Fruit fly (Drosophila melanogaster): ENCODE measurements around the gene kon.
A peak's percentile ranks its signal among the peaks of the same experiment; 100 is the strongest.

kon gene

DNA sequence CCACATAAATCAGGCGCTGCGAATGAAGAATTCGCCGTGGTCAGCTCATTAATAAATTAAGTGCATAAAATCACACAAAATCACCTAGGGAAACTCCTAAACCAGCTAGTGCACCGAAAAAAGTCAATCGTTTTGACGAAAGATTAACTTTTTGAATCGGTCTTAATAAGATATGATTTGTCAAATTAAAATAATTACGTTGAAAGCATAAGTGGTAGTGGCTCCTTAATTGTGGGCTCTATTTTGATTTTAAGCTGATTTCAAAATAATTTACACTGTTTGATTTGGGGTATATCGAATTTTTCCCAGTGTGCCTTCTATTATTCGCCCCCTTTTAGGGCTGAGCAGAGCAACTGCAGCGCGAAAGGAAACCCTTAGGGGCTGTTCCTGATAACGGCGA is 1.7 kb upstream of the kon start (continued):
- TF ChIP-seq CG1024 (GFP tag; IDR thresholded peaks at IDR 0.05) (0 out of 2 replicates have a peak, but pooled peaks have one; percentile 40), Trl (optimal IDR thresholded peaks at IDR 0.05) (no peak), Trl (GFP tag; optimal IDR thresholded peaks at IDR 0.05) (peak; percentile 2), CG30431 (GFP tag; optimal IDR thresholded peaks at IDR 0.05) (peak; percentile 1), Asciz (GFP tag; optimal IDR thresholded peaks at IDR 0.05) (peak; percentile 15), CG10209 (GFP tag; optimal IDR thresholded peaks at IDR 0.05) (peak; percentile 15), CG16815 (GFP tag; optimal IDR thresholded peaks at IDR 0.05) (peak; percentile 59), Atf-2 (GFP tag; optimal IDR thresholded peaks at IDR 0.05) (peak; percentile 12), CG13775 (GFP tag; optimal IDR thresholded peaks at IDR 0.05) (peak; percentile 19), CG3163 (GFP tag; optimal IDR thresholded peaks at IDR 0.05) (no peak), prd (optimal IDR thresholded peaks at IDR 0.05) (no peak), prd (GFP tag; IDR thresholded peaks at IDR 0.05) (peak; percentile 64; the same call in 2 of the 3 replicates), CG15696 (tag; optimal IDR thresholded peaks at IDR 0.05) (peak; percentile 75), Oli (tag; optimal IDR thresholded peaks at IDR 0.05) (peak; percentile 42), CG4820 (GFP tag; optimal IDR thresholded peaks at IDR 0.05) (peak; percentile 21), CG17328 (GFP tag; IDR thresholded peaks at IDR 0.05) (peak; percentile 53), tin (GFP tag; optimal IDR thresholded peaks at IDR 0.05) (peak; percentile 36), scrt (GFP tag; optimal IDR thresholded peaks at IDR 0.05) (no peak), inv (GFP tag; IDR thresholded peaks at IDR 0.05; ENCODE audit: partially characterized antibody) (no peak), gsb-n (tag; optimal IDR thresholded peaks at IDR 0.05) (peak; percentile 38), az2 (GFP tag; optimal IDR thresholded peaks at IDR 0.05) (peak; percentile 52), NC2β (GFP tag; optimal IDR thresholded peaks at IDR 0.05) (peak; percentile 46), chm (GFP tag; IDR thresholded peaks at IDR 0.05) (peak; percentile 47; the same call in 1 of the 2 replicates), D19B (GFP tag; optimal IDR thresholded peaks at IDR 0.05) (no peak), pum (GFP tag; optimal IDR thresholded peaks at IDR 0.05) (peak; percentile 21), dmrt99B (tag; optimal IDR thresholded peaks at IDR 0.05) (peak; percentile 39), Adf1 (GFP tag; IDR thresholded peaks at IDR 0.05) (no peak), NK7.1 (GFP tag; optimal IDR thresholded peaks at IDR 0.05) (no peak), psq (GFP tag; optimal IDR thresholded peaks at IDR 0.05) (no peak), ind (GFP tag; optimal IDR thresholded peaks at IDR 0.05) (peak; percentile 21), Chrac-16 (GFP tag; optimal IDR thresholded peaks at IDR 0.05) (peak; percentile 44), ranshi (GFP tag; IDR thresholded peaks at IDR 0.05) (no peak), zen (tag; optimal IDR thresholded peaks at IDR 0.05) (peak; percentile 25), CG12659 (GFP tag; optimal IDR thresholded peaks at IDR 0.05) (no peak), Hsf (GFP tag; optimal IDR thresholded peaks at IDR 0.05) (peak; percentile 32), onecut (GFP tag; IDR thresholded peaks at IDR 0.05) (peak; percentile 42; the same call in 1 of the 2 replicates), dan (GFP tag; IDR thresholded peaks at IDR 0.05) (0 out of 2 replicates have a peak, but pooled peaks have one; percentile 25), Med (GFP tag) (peak; percentile 70), Taf1 (GFP tag; IDR thresholded peaks at IDR 0.05) (no peak), Dref (GFP tag; IDR thresholded peaks at IDR 0.05) (no peak), bab2 (GFP tag; optimal IDR thresholded peaks at IDR 0.05) (peak; percentile 10), CG4424 (GFP tag; optimal IDR thresholded peaks at IDR 0.05) (peak; percentile 30), ATbp (GFP tag; optimal IDR thresholded peaks at IDR 0.05) (peak; percentile 22), nau (GFP tag; optimal IDR thresholded peaks at IDR 0.05) (no peak), CG11695 (GFP tag; IDR thresholded peaks at IDR 0.05) (0 out of 3 replicates have a peak, but pooled peaks have one; percentile 30), lmd (GFP tag; IDR thresholded peaks at IDR 0.05) (peak; percentile 12; the same call in 1 of the 2 replicates), org-1 (GFP tag; optimal IDR thresholded peaks at IDR 0.05) (no peak), Ptx1 (GFP tag; IDR thresholded peaks at IDR 0.05) (0 out of 2 replicates have a peak, but pooled peaks have one; percentile 6), Spps (tag; optimal IDR thresholded peaks at IDR 0.05) (peak; percentile 0), crol (GFP tag; IDR thresholded peaks at IDR 0.05) (no peak), mirr (GFP tag; optimal IDR thresholded peaks at IDR 0.05) (no peak), CrebB (tag; optimal IDR thresholded peaks at IDR 0.05) (no peak)
